Fruit fly (Drosophila melanogaster) whole organism, embryonic: ENCODE results near the gene CG13949.

Experiments
- Abd-B ChIP-seq: fragments of 200-800 bp; sonication (Bioruptor generic); optimal IDR thresholded peaks from 2 replicates; lab custom pipeline; 2018; ENCODE audit warnings: missing biosample characterization, mild to moderate bottlenecking, missing genetic modification characterization, moderate library complexity
- Awh ChIP-seq: fragments of 200-800 bp; sonication (Bioruptor generic); IDR thresholded peaks from 2 replicates; pipeline ENCODE4, ENCODE4 v1.3.6; 2022; ENCODE audit warnings: missing biosample characterization, missing genetic modification characterization
- B-H1 ChIP-seq: fragments of 200-800 bp; sonication (Bioruptor generic); IDR thresholded peaks from 3 replicates; pipeline ENCODE4 v1.3.6; 2022; ENCODE audit warnings: missing biosample characterization, missing genetic modification characterization
- Blimp-1 ChIP-seq: fragments of 200-800 bp; sonication (Bioruptor generic); optimal IDR thresholded peaks from 3 replicates; lab custom pipeline; 2018; ENCODE audit warnings: missing biosample characterization, missing genetic modification characterization, mild to moderate bottlenecking, moderate library complexity, missing genetic modification reagents
- Bteb2 ChIP-seq: fragments of 200-800 bp; sonication (Bioruptor generic); optimal IDR thresholded peaks from 2 replicates; lab custom pipeline; 2016; ENCODE audit warnings: missing biosample characterization, missing genetic modification characterization
- CG10274 ChIP-seq: fragments of 200-800 bp; sonication (Bioruptor generic); optimal IDR thresholded peaks from 3 replicates; lab custom pipeline; 2017; ENCODE audit warnings: missing biosample characterization, mild to moderate bottlenecking, missing genetic modification characterization
- CG11695 ChIP-seq: fragments of 200-800 bp; sonication (Bioruptor generic); IDR thresholded peaks from 3 replicates; pipeline ENCODE4 v1.3.6; 2022; ENCODE audit warnings: missing biosample characterization, missing genetic modification characterization
- CG14860 ChIP-seq: fragments of 200-800 bp; sonication (Bioruptor generic); IDR thresholded peaks from 3 replicates; pipeline ENCODE4 v1.3.6; 2022; ENCODE audit warnings: missing biosample characterization, missing genetic modification characterization; ENCODE audit not compliant: partially characterized antibody
- CG15479 ChIP-seq: fragments of 200-800 bp; sonication (Bioruptor generic); optimal IDR thresholded peaks from 3 replicates; lab custom pipeline; 2019; ENCODE audit warnings: missing biosample characterization, mild to moderate bottlenecking, missing genetic modification characterization, moderate library complexity
- CG17186 ChIP-seq: fragments of 200-800 bp; sonication (Bioruptor generic); optimal IDR thresholded peaks from 3 replicates; lab custom pipeline; 2017; ENCODE audit warnings: missing biosample characterization, missing genetic modification reagents, missing genetic modification characterization
- CG17361 ChIP-seq: fragments of 200-800 bp; sonication (Bioruptor generic); IDR thresholded peaks from 3 replicates; pipeline ENCODE4 v1.3.6; 2022; ENCODE audit warnings: missing biosample characterization, missing genetic modification characterization
- CG17612 ChIP-seq: fragments of 200-800 bp; sonication (Bioruptor generic); IDR thresholded peaks from 2 replicates; pipeline ENCODE4 v1.3.6; 2022; ENCODE audit warnings: missing biosample characterization, missing genetic modification characterization
- CG18476 ChIP-seq: fragments of 200-800 bp; sonication (Bioruptor generic); optimal IDR thresholded peaks from 2 replicates; lab custom pipeline; 2016; ENCODE audit warnings: missing biosample characterization, mild to moderate bottlenecking, missing genetic modification characterization
- CG31441 ChIP-seq: fragments of 200-800 bp; sonication (Bioruptor generic); IDR thresholded peaks from 2 replicates; pipeline ENCODE4 v1.3.6; 2022; ENCODE audit warnings: missing biosample characterization, missing genetic modification characterization
- CG34422 ChIP-seq: fragments of 200-800 bp; sonication (Bioruptor generic); IDR thresholded peaks from 3 replicates; pipeline ENCODE4 v1.3.6; 2022; ENCODE audit warnings: missing biosample characterization, missing genetic modification characterization
- CG4730 ChIP-seq: fragments of 200-800 bp; sonication (Bioruptor generic); IDR thresholded peaks from 2 replicates; pipeline ENCODE4 v1.3.6; 2022; ENCODE audit warnings: missing biosample characterization, missing genetic modification characterization
- CG4854 ChIP-seq: fragments of 200-800 bp; sonication (Bioruptor generic); optimal IDR thresholded peaks from 2 replicates; lab custom pipeline; 2016; ENCODE audit warnings: missing biosample characterization, missing genetic modification characterization, inconsistent platforms
- CG7839 ChIP-seq: fragments of 200-800 bp; sonication (Bioruptor generic); optimal IDR thresholded peaks from 3 replicates; lab custom pipeline; 2018; ENCODE audit warnings: missing biosample characterization, mild to moderate bottlenecking, missing genetic modification characterization, moderate library complexity
- CG7963 ChIP-seq: fragments of 200-800 bp; sonication (Bioruptor generic); IDR thresholded peaks from 3 replicates; pipeline ENCODE4 v1.3.6; 2022; ENCODE audit warnings: missing biosample characterization, missing genetic modification characterization; ENCODE audit not compliant: partially characterized antibody
- Chrac-16 ChIP-seq: fragments of 200-800 bp; sonication (Bioruptor generic); optimal IDR thresholded peaks from 3 replicates; lab custom pipeline; 2016; ENCODE audit warnings: missing biosample characterization, missing genetic modification characterization
- Doc2 ChIP-seq: fragments of 200-800 bp; sonication (Bioruptor generic); IDR thresholded peaks from 2 replicates; pipeline ENCODE4 v1.3.6; 2022; ENCODE audit warnings: missing biosample characterization, missing genetic modification characterization
- E2f1 ChIP-seq: fragments of 200-800 bp; sonication (Bioruptor generic); IDR thresholded peaks from 2 replicates; pipeline ENCODE4 v1.3.6; 2022; ENCODE audit warnings: missing biosample characterization, missing genetic modification characterization
- HHEX ChIP-seq: fragments of 200-800 bp; sonication (Bioruptor generic); optimal IDR thresholded peaks from 3 replicates; lab custom pipeline; 2017; ENCODE audit warnings: missing biosample characterization, mild to moderate bottlenecking, missing genetic modification characterization, missing genetic modification reagents
- HLH4C ChIP-seq: fragments of 200-800 bp; sonication (Bioruptor generic); IDR thresholded peaks from 3 replicates; pipeline ENCODE4 v1.3.6; 2022; ENCODE audit warnings: missing biosample characterization, missing genetic modification characterization; ENCODE audit not compliant: partially characterized antibody
- Hmx ChIP-seq: fragments of 200-800 bp; sonication (Bioruptor generic); optimal IDR thresholded peaks from 2 replicates; lab custom pipeline; 2016; ENCODE audit warnings: missing biosample characterization, missing genetic modification characterization
- Hr39 ChIP-seq: fragments of >200 bp; optimal IDR thresholded peaks from 2 replicates; lab custom pipeline; 2017
- Jarid2 ChIP-seq: fragments of 200-800 bp; sonication (Bioruptor generic); optimal IDR thresholded peaks from 3 replicates; lab custom pipeline; 2017; ENCODE audit warnings: mild to moderate bottlenecking, missing biosample characterization, missing genetic modification reagents, missing genetic modification characterization
- NC2α ChIP-seq: fragments of 200-800 bp; sonication (Bioruptor generic); optimal IDR thresholded peaks from 2 replicates; lab custom pipeline; 2016; ENCODE audit warnings: missing biosample characterization, missing genetic modification characterization
- NFAT ChIP-seq: fragments of 200-800 bp; sonication (Bioruptor generic); IDR thresholded peaks from 2 replicates; pipeline ENCODE4 v1.3.6; 2022; ENCODE audit warnings: missing biosample characterization, missing genetic modification characterization
- YL-1 ChIP-seq: fragments of 200-800 bp; sonication (Bioruptor generic); optimal IDR thresholded peaks from 3 replicates; lab custom pipeline; 2017; ENCODE audit warnings: missing biosample characterization, mild to moderate bottlenecking, missing genetic modification characterization
- caup ChIP-seq: fragments of 200-800 bp; sonication (Bioruptor generic); optimal IDR thresholded peaks from 3 replicates; lab custom pipeline; 2017; ENCODE audit warnings: missing biosample characterization, mild to moderate bottlenecking, missing genetic modification characterization, moderate library complexity; ENCODE audit not compliant: severe bottlenecking
- corto ChIP-seq: fragments of 200-800 bp; sonication (Bioruptor generic); optimal IDR thresholded peaks from 2 replicates; lab custom pipeline; 2016; ENCODE audit warnings: missing biosample characterization, mild to moderate bottlenecking, missing genetic modification characterization, moderate library complexity
- dimm ChIP-seq: fragments of 200-800 bp; sonication (Bioruptor generic); IDR thresholded peaks from 2 replicates; pipeline ENCODE4 v1.3.6; 2022; ENCODE audit warnings: missing biosample characterization, missing genetic modification characterization
- dmrt99B ChIP-seq: fragments of 200-800 bp; sonication (Bioruptor generic); optimal IDR thresholded peaks from 2 replicates; lab custom pipeline; 2018; ENCODE audit warnings: missing biosample characterization, mild to moderate bottlenecking, missing genetic modification characterization, moderate library complexity
- emc ChIP-seq: fragments of 200-800 bp; sonication (Bioruptor generic); optimal IDR thresholded peaks from 2 replicates; lab custom pipeline; 2016; ENCODE audit warnings: missing biosample characterization, missing genetic modification characterization
- ems ChIP-seq: fragments of 200-800 bp; sonication (Bioruptor generic); optimal IDR thresholded peaks from 3 replicates; lab custom pipeline; 2016; ENCODE audit warnings: missing biosample characterization, missing genetic modification characterization
- fru ChIP-seq: fragments of >200 bp; optimal IDR thresholded peaks from 2 replicates; lab custom pipeline; 2017
- fu2 ChIP-seq: fragments of 200-800 bp; sonication (Bioruptor generic); optimal IDR thresholded peaks from 2 replicates; lab custom pipeline; 2016; ENCODE audit warnings: missing biosample characterization, missing genetic modification characterization
- insv ChIP-seq, 2 experiments: fragments of 200-800 bp; sonication (Bioruptor generic); optimal IDR thresholded peaks; 3 replicates each; lab custom pipeline; 2016 to 2018; ENCODE audit warnings: missing biosample characterization in 2 of 2, missing genetic modification characterization in 2 of 2
- inv ChIP-seq: fragments of 200-800 bp; sonication (Bioruptor generic); IDR thresholded peaks from 2 replicates; pipeline ENCODE4 v1.3.6; 2022; ENCODE audit warnings: missing biosample characterization, missing genetic modification characterization; ENCODE audit not compliant: partially characterized antibody
- jing ChIP-seq: fragments of 200-800 bp; sonication (Bioruptor generic); optimal IDR thresholded peaks from 2 replicates; lab custom pipeline; 2018; ENCODE audit warnings: missing biosample characterization, mild to moderate bottlenecking, missing genetic modification characterization
- lola ChIP-seq, 3 experiments: fragments of >200 bp in 2 of 3; fragments of 200-800 bp in 1 of 3; sonication (Bioruptor generic) in 1 of 3; optimal IDR thresholded peaks; 2 replicates each; lab custom pipeline; 2017 to 2019; ENCODE audit warnings: missing biosample characterization in 3 of 3, missing genetic modification characterization in 3 of 3, mild to moderate bottlenecking in 1 of 3, moderate library complexity in 1 of 3
- lov ChIP-seq, 2 experiments: fragments of 200-800 bp in 1 of 2; fragments of >200 bp in 1 of 2; sonication (Bioruptor generic) in 1 of 2; IDR thresholded peaks in 1 of 2; optimal IDR thresholded peaks in 1 of 2; 2 replicates in 1 of 2; 3 replicates in 1 of 2; pipeline versions ENCODE4 v1.3.6 to Lab custom; 2017 to 2022; ENCODE audit warnings: missing biosample characterization in 1 of 2, missing genetic modification characterization in 1 of 2
- luna ChIP-seq: fragments of 200-800 bp; sonication (Bioruptor generic); optimal IDR thresholded peaks from 2 replicates; lab custom pipeline; 2016; ENCODE audit warnings: missing biosample characterization, missing genetic modification characterization
- odd ChIP-seq: fragments of 200-800 bp; sonication (Bioruptor generic); optimal IDR thresholded peaks from 2 replicates; lab custom pipeline; 2017; ENCODE audit warnings: missing biosample characterization, mild to moderate bottlenecking, missing genetic modification characterization
- pum ChIP-seq: fragments of 200-800 bp; sonication (Bioruptor generic); optimal IDR thresholded peaks from 2 replicates; lab custom pipeline; 2016; ENCODE audit warnings: missing biosample characterization, missing genetic modification characterization
- sens-2 ChIP-seq: fragments of 200-800 bp; sonication (Bioruptor generic); IDR thresholded peaks from 2 replicates; pipeline ENCODE4 v1.3.6; 2022; ENCODE audit warnings: missing biosample characterization, missing genetic modification characterization
- sisA ChIP-seq: fragments of 200-800 bp; sonication (Bioruptor generic); IDR thresholded peaks from 2 replicates; pipeline ENCODE4 v1.3.6; 2022; ENCODE audit warnings: missing biosample characterization, missing genetic modification characterization
- yki ChIP-seq: fragments of >200 bp; optimal IDR thresholded peaks from 3 replicates; lab custom pipeline; 2018

The CG13949 gene

dm6 chr2L:825768-826263 is 29.3 kb upstream of the CG13949 start, which contains the start of the genes CG3862 and dock (continued):
- TF ChIP-seq CG17612 (GFP tag; lab: Robert Waterston, UW) = no peak
- no peak for TF ChIP-seq corto (GFP tag; lab: Kevin White, UChicago)
- TF ChIP-seq dimm (GFP tag; lab: Robert Waterston, UW) = no peak
- peak; percentile 38 for TF ChIP-seq CG7839
- TF ChIP-seq Hr39 = no peak
- peak; percentile 28 for TF ChIP-seq fu2 (GFP tag; lab: Kevin White, UChicago)
- TF ChIP-seq jing (GFP tag; lab: Kevin White, UChicago) = no peak
- no peak for TF ChIP-seq luna
- peak; percentile 51; the same call in 2 of the 3 replicates for TF ChIP-seq CG17361 (GFP tag; lab: Robert Waterston, UW)
- peak; percentile 40 for TF ChIP-seq Blimp-1 (GFP tag; lab: Kevin White, UChicago)
- TF ChIP-seq pum = peak; percentile 63
- no peak for TF ChIP-seq B-H1 (GFP tag; lab: Robert Waterston, UW)
- TF ChIP-seq ems (GFP tag; lab: Kevin White, UChicago) = peak; percentile 62
- TF ChIP-seq CG34422 (GFP tag; lab: Robert Waterston, UW) = peak; percentile 79
- TF ChIP-seq NFAT = peak; percentile 79; the same call in 1 of the 2 replicates
- peak; percentile 99 for TF ChIP-seq HLH4C
- TF ChIP-seq CG14860 (GFP tag; lab: Robert Waterston, UW) = peak; percentile 96
- TF ChIP-seq lola (GFP tag; optimal IDR thresholded peaks at IDR 0.05; lab: Kevin White, UChicago) = peak in 1 of 3 experiments; percentile 1
- TF ChIP-seq Bteb2 (GFP tag; lab: Kevin White, UChicago) = peak; percentile 3
- peak; percentile 65 for TF ChIP-seq caup (GFP tag; lab: Kevin White, UChicago)
- TF ChIP-seq CG11695 (GFP tag; lab: Robert Waterston, UW) = 0 out of 3 replicates have a peak, but pooled peaks have one; percentile 12
- no peak for TF ChIP-seq E2f1 (GFP tag; lab: Robert Waterston, UW)
- no peak for TF ChIP-seq sisA (GFP tag; lab: Robert Waterston, UW)
- no peak for TF ChIP-seq Hmx (GFP tag; lab: Kevin White, UChicago)
- TF ChIP-seq Doc2 (GFP tag; lab: Robert Waterston, UW) = no peak
- peak; percentile 33 for TF ChIP-seq emc
- peak; percentile 15 for TF ChIP-seq CG15479 (GFP tag; lab: Kevin White, UChicago)
- no peak for TF ChIP-seq CG18476
- peak; percentile 88 for TF ChIP-seq inv
- no peak for TF ChIP-seq Awh (GFP tag; lab: Robert Waterston, UW)
- peak; percentile 29; the same call in 1 of the 2 replicates for TF ChIP-seq CG31441
- TF ChIP-seq lov (optimal IDR thresholded peaks at IDR 0.05; lab: Kevin White, UChicago) = no peak
- 0 out of 3 replicates have a peak, but pooled peaks have one; percentile 41 for TF ChIP-seq lov (GFP tag; IDR thresholded peaks at IDR 0.05; lab: Robert Waterston, UW)
- TF ChIP-seq HHEX (GFP tag; lab: Kevin White, UChicago) = no peak
- no peak for TF ChIP-seq sens-2 (GFP tag; lab: Robert Waterston, UW)
- peak in 1 of 2 experiments; percentile 23 for TF ChIP-seq insv (GFP tag; optimal IDR thresholded peaks at IDR 0.05; lab: Kevin White, UChicago)
- peak; percentile 89 for TF ChIP-seq Jarid2 (GFP tag; lab: Kevin White, UChicago)
- TF ChIP-seq CG4730 (GFP tag; lab: Robert Waterston, UW) = no peak
- no peak for TF ChIP-seq odd
- peak; percentile 39 for TF ChIP-seq Abd-B (GFP tag; lab: Kevin White, UChicago)
- TF ChIP-seq dmrt99B (tag; lab: Kevin White, UChicago) = peak; percentile 36
- TF ChIP-seq CG17186 = peak; percentile 97
- TF ChIP-seq Chrac-16 = peak; percentile 11
- peak; percentile 97 for TF ChIP-seq CG7963 (GFP tag; lab: Robert Waterston, UW)
- no peak for TF ChIP-seq fru (lab: Kevin White, UChicago)
- peak; percentile 26 for TF ChIP-seq NC2α
- TF ChIP-seq CG4854 = peak; percentile 40
- no peak for TF ChIP-seq yki
- TF ChIP-seq CG10274 (GFP tag; lab: Kevin White, UChicago) = no peak
- TF ChIP-seq YL-1 = peak; percentile 86
